Fruit fly (Drosophila melanogaster): ENCODE measurements around the gene aly.

DNA sequence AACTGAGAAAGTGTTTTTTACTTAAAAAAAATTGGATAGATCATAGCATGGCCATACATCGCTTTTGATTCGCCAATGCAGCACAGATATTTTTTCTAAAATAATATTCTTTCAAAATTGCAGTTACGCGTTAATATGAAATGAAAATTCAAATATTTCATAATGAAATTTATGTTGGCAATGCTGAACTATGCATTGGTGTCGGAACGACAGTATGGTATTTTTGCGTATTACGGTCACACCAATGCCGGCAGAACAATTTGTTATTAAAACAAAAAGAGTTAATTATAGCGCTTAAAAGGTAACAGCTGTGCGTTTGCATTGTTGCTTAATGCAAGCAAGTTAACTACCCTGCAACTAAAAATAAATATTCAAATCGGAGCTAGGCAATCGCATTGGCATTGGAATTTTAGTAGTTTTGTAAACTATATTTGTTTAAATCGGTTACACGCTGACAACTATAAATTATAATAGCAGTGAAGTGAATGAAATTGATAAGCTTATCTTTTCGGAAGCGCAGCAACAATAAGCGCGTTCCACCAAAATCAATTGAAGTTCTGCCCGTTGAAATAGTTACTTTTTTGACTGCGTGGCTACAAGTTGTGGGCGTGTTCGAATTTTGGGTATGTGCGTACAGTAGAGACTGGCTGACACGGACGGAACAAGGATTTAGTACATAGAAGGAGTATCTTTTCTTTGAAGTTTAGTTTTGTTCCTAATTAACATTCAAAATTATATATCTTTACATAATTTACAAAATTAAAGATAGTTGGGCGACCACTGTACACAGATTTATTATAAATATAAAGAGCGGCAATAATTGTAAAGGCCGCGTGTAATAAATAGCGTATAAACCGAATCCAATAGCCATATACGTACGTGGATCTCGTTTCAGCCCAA is 16.1 kb upstream of the aly start, which contains the start of gene Prx4:
- TF ChIP-seq CG32264 (GFP tag; optimal IDR thresholded peaks at IDR 0.05), result peak; percentile 18
- no peak for TF ChIP-seq lola (GFP tag; optimal IDR thresholded peaks at IDR 0.05)
- TF ChIP-seq dmrt93B (GFP tag; optimal IDR thresholded peaks at IDR 0.05), result peak; percentile 29
- TF ChIP-seq Jra (GFP tag; optimal IDR thresholded peaks at IDR 0.05), result peak; percentile 13
- peak; percentile 64 for TF ChIP-seq Hnf4 (GFP tag; optimal IDR thresholded peaks at IDR 0.05)
- TF ChIP-seq h (GFP tag; optimal IDR thresholded peaks at IDR 0.05), result peak; percentile 48
- TF ChIP-seq br (GFP tag; optimal IDR thresholded peaks at IDR 0.05), result peak; percentile 70
- no peak for TF ChIP-seq Dif (GFP tag; optimal IDR thresholded peaks at IDR 0.05; ENCODE audit: partially characterized antibody)
- no peak for TF ChIP-seq Hr78 (GFP tag; optimal IDR thresholded peaks at IDR 0.05)
- TF ChIP-seq HLH106 (tag; optimal IDR thresholded peaks at IDR 0.05), result peak; percentile 57
- no peak for TF ChIP-seq Dfd (GFP tag; optimal IDR thresholded peaks at IDR 0.05)
- peak; percentile 42 for TF ChIP-seq OdsH (GFP tag; optimal IDR thresholded peaks at IDR 0.05)
